Fruit fly (Drosophila melanogaster): ENCODE results near the gene Tsp66E.
A peak's percentile ranks its signal among the peaks of the same experiment; 100 is the strongest.

The Tsp66E gene

dm6 chr3L:8925679-8926078 lies 13.4 kb downstream of the Tsp66E start (continued):
- TF ChIP-seq CG4282 (GFP tag; optimal IDR thresholded peaks at IDR 0.05): no peak
- TF ChIP-seq CG3726 (GFP tag; IDR thresholded peaks at IDR 0.05): no peak
- TF ChIP-seq tll (GFP tag; optimal IDR thresholded peaks at IDR 0.05): no peak
- peak; percentile 94 for TF ChIP-seq Blimp-1 (GFP tag; optimal IDR thresholded peaks at IDR 0.05)
- no peak for TF ChIP-seq Dip2 (GFP tag; IDR thresholded peaks at IDR 0.05)
- no peak; the same call in 1 of the 2 replicates for TF ChIP-seq onecut (GFP tag; IDR thresholded peaks at IDR 0.05)
- no peak for TF ChIP-seq CG17802 (tag; optimal IDR thresholded peaks at IDR 0.05)
- no peak for TF ChIP-seq unc-4 (GFP tag; IDR thresholded peaks at IDR 0.05; ENCODE audit: partially characterized antibody)
- no peak for TF ChIP-seq nmo (GFP tag; optimal IDR thresholded peaks at IDR 0.05)
- TF ChIP-seq CG17568 (GFP tag; optimal IDR thresholded peaks at IDR 0.05): peak; percentile 27
- TF ChIP-seq Gsc (GFP tag; IDR thresholded peaks at IDR 0.05): no peak
- TF ChIP-seq salm (tag; optimal IDR thresholded peaks at IDR 0.05): no peak
- TF ChIP-seq CG15479 (GFP tag; optimal IDR thresholded peaks at IDR 0.05): no peak
- TF ChIP-seq schlank (tag; optimal IDR thresholded peaks at IDR 0.05): no peak
- TF ChIP-seq CG7963 (GFP tag; IDR thresholded peaks at IDR 0.05; ENCODE audit: partially characterized antibody): no peak
- no peak for TF ChIP-seq Atf3 (GFP tag; optimal IDR thresholded peaks at IDR 0.05)
- no peak for TF ChIP-seq sd (tag; optimal IDR thresholded peaks at IDR 0.05)
- no peak for TF ChIP-seq CG17385 (GFP tag; optimal IDR thresholded peaks at IDR 0.05)
- TF ChIP-seq CG1647 (GFP tag; optimal IDR thresholded peaks at IDR 0.05): peak; percentile 2
- TF ChIP-seq pum (GFP tag; optimal IDR thresholded peaks at IDR 0.05): no peak
- no peak for TF ChIP-seq CG12071 (GFP tag; optimal IDR thresholded peaks at IDR 0.05)
- TF ChIP-seq CG33557 (GFP tag; optimal IDR thresholded peaks at IDR 0.05): peak; percentile 63
- peak; percentile 67 for TF ChIP-seq CG2678 (tag; optimal IDR thresholded peaks at IDR 0.05)
- TF ChIP-seq gcm (GFP tag; optimal IDR thresholded peaks at IDR 0.05): no peak
- no peak for TF ChIP-seq seq (GFP tag; IDR thresholded peaks at IDR 0.05)
- no peak for TF ChIP-seq her (GFP tag; optimal IDR thresholded peaks at IDR 0.05)
- TF ChIP-seq ewg (GFP tag; optimal IDR thresholded peaks at IDR 0.05): peak; percentile 10
- TF ChIP-seq slp2 (GFP tag; optimal IDR thresholded peaks at IDR 0.05): no peak
- TF ChIP-seq CG3407 (GFP tag; optimal IDR thresholded peaks at IDR 0.05): peak; percentile 73
- TF ChIP-seq CG9876 (GFP tag; optimal IDR thresholded peaks at IDR 0.05): no peak
- TF ChIP-seq gsb (GFP tag; IDR thresholded peaks at IDR 0.05): no peak
- no peak for TF ChIP-seq CG13775 (GFP tag; optimal IDR thresholded peaks at IDR 0.05)
- no peak for TF ChIP-seq CG15269 (tag; optimal IDR thresholded peaks at IDR 0.05)
- TF ChIP-seq zfh2 (GFP tag; optimal IDR thresholded peaks at IDR 0.05): no peak
- no peak for TF ChIP-seq Xbp1 (GFP tag; optimal IDR thresholded peaks at IDR 0.05)
- TF ChIP-seq CG10959 (GFP tag; IDR thresholded peaks at IDR 0.05): no peak
- TF ChIP-seq Nf-YC (tag; optimal IDR thresholded peaks at IDR 0.05): no peak
- TF ChIP-seq Ravus (GFP tag; IDR thresholded peaks at IDR 0.05): no peak
- TF ChIP-seq CG17186 (GFP tag; optimal IDR thresholded peaks at IDR 0.05): no peak
- TF ChIP-seq CG6254 (GFP tag; optimal IDR thresholded peaks at IDR 0.05): peak; percentile 58
- no peak for TF ChIP-seq CG34224 (GFP tag; IDR thresholded peaks at IDR 0.05; ENCODE audit: partially characterized antibody)
- TF ChIP-seq CG4707 (GFP tag; optimal IDR thresholded peaks at IDR 0.05): peak; percentile 67
- no peak for TF ChIP-seq mam (GFP tag; optimal IDR thresholded peaks at IDR 0.05)
- TF ChIP-seq CrebB (tag; optimal IDR thresholded peaks at IDR 0.05): no peak
- TF ChIP-seq D19B (GFP tag; optimal IDR thresholded peaks at IDR 0.05): no peak
- no peak for TF ChIP-seq tx (GFP tag; optimal IDR thresholded peaks at IDR 0.05)
- no peak for TF ChIP-seq Myb (GFP tag; optimal IDR thresholded peaks at IDR 0.05)
- no peak for TF ChIP-seq wdn (GFP tag; IDR thresholded peaks at IDR 0.05)
- TF ChIP-seq vvl (GFP tag; IDR thresholded peaks at IDR 0.05): 0 out of 2 replicates have a peak, but pooled peaks have one; percentile 14
- no peak for TF ChIP-seq ab (GFP tag; optimal IDR thresholded peaks at IDR 0.05)
- no peak for TF ChIP-seq CG16815 (GFP tag; optimal IDR thresholded peaks at IDR 0.05)
